Fruit fly (Drosophila melanogaster) whole organism, embryonic: ENCODE data around the gene CG15024.
A peak's percentile ranks its signal among the peaks of the same experiment; 100 is the strongest.

Experiments
- ATbp ChIP-seq: fragments of 200-800 bp; sonication (Bioruptor generic); optimal IDR thresholded peaks from 2 replicates; lab custom pipeline; 2017; ENCODE audit warnings: missing biosample characterization, mild to moderate bottlenecking, missing genetic modification characterization, missing genetic modification reagents
- Adf1 ChIP-seq: fragments of 200-800 bp; sonication (Bioruptor generic); IDR thresholded peaks from 2 replicates; pipeline ENCODE4 v1.3.6; 2022; ENCODE audit warnings: missing biosample characterization, missing genetic modification characterization
- Asciz ChIP-seq: fragments of 200-800 bp; sonication (Bioruptor generic); optimal IDR thresholded peaks from 2 replicates; lab custom pipeline; 2017; ENCODE audit warnings: missing biosample characterization, mild to moderate bottlenecking, missing genetic modification characterization, missing genetic modification reagents
- CG12155 ChIP-seq: fragments of 200-800 bp; sonication (Bioruptor generic); optimal IDR thresholded peaks from 3 replicates; lab custom pipeline; 2016; ENCODE audit warnings: missing biosample characterization, missing genetic modification characterization
- CG13775 ChIP-seq: fragments of 200-800 bp; sonication (Bioruptor generic); optimal IDR thresholded peaks from 3 replicates; lab custom pipeline; 2017; ENCODE audit warnings: missing biosample characterization, mild to moderate bottlenecking, missing genetic modification characterization
- CG14965 ChIP-seq: fragments of 200-800 bp; sonication (Bioruptor generic); optimal IDR thresholded peaks from 2 replicates; lab custom pipeline; 2016; ENCODE audit warnings: missing biosample characterization, missing genetic modification characterization, borderline replicate concordance
- CG1603 ChIP-seq: fragments of 200-800 bp; sonication (Bioruptor generic); optimal IDR thresholded peaks from 2 replicates; lab custom pipeline; 2019; ENCODE audit warnings: missing biosample characterization, mild to moderate bottlenecking, missing genetic modification characterization, moderate library complexity
- CG1647 ChIP-seq: fragments of 200-800 bp; sonication (Bioruptor generic); optimal IDR thresholded peaks from 3 replicates; lab custom pipeline; 2016; ENCODE audit warnings: missing biosample characterization, missing genetic modification characterization
- CG16815 ChIP-seq: fragments of 200-800 bp; sonication (Bioruptor generic); optimal IDR thresholded peaks from 3 replicates; lab custom pipeline; 2017; ENCODE audit warnings: missing biosample characterization, mild to moderate bottlenecking, missing genetic modification characterization
- CG17328 ChIP-seq: fragments of 200-800 bp; sonication (Bioruptor generic); IDR thresholded peaks from 2 replicates; pipeline ENCODE4 v1.3.6; 2022; ENCODE audit warnings: missing biosample characterization, missing genetic modification characterization
- CG17359 ChIP-seq: fragments of 200-800 bp; sonication (Bioruptor generic); optimal IDR thresholded peaks from 3 replicates; lab custom pipeline; 2018; ENCODE audit warnings: missing biosample characterization, mild to moderate bottlenecking, missing genetic modification characterization, moderate library complexity
- CG1832 ChIP-seq: fragments of 200-800 bp; sonication (Bioruptor generic); optimal IDR thresholded peaks from 2 replicates; lab custom pipeline; 2017; ENCODE audit warnings: missing biosample characterization, mild to moderate bottlenecking, missing genetic modification characterization, inconsistent platforms
- CG18476 ChIP-seq: fragments of 200-800 bp; sonication (Bioruptor generic); optimal IDR thresholded peaks from 2 replicates; lab custom pipeline; 2016; ENCODE audit warnings: missing biosample characterization, mild to moderate bottlenecking, missing genetic modification characterization
- CG18599 ChIP-seq: fragments of 200-800 bp; sonication (Bioruptor generic); optimal IDR thresholded peaks from 3 replicates; lab custom pipeline; 2017; ENCODE audit warnings: missing biosample characterization, missing genetic modification characterization, mild to moderate bottlenecking, moderate library complexity, missing genetic modification reagents
- CG2712 ChIP-seq: fragments of 200-800 bp; optimal IDR thresholded peaks from 3 replicates; lab custom pipeline; 2019; ENCODE audit warnings: missing biosample characterization, mild to moderate bottlenecking, missing genetic modification characterization, moderate library complexity
- CG2875 ChIP-seq: fragments of 200-800 bp; sonication (Bioruptor generic); optimal IDR thresholded peaks from 2 replicates; lab custom pipeline; 2017; ENCODE audit warnings: missing biosample characterization, mild to moderate bottlenecking, missing genetic modification characterization, missing genetic modification reagents
- CG31365 ChIP-seq: fragments of 200-800 bp; sonication (Bioruptor generic); optimal IDR thresholded peaks from 2 replicates; lab custom pipeline; 2018; ENCODE audit warnings: missing biosample characterization, mild to moderate bottlenecking, missing genetic modification characterization
- CG31441 ChIP-seq: fragments of 200-800 bp; sonication (Bioruptor generic); IDR thresholded peaks from 2 replicates; pipeline ENCODE4 v1.3.6; 2022; ENCODE audit warnings: missing biosample characterization, missing genetic modification characterization
- CG3726 ChIP-seq: fragments of 200-800 bp; sonication (Bioruptor generic); IDR thresholded peaks from 3 replicates; pipeline ENCODE4, ENCODE4 v1.3.6; 2022; ENCODE audit warnings: missing biosample characterization, missing genetic modification characterization
- CG3995 ChIP-seq: fragments of 200-800 bp; sonication (Bioruptor generic); optimal IDR thresholded peaks from 3 replicates; lab custom pipeline; 2016; ENCODE audit warnings: missing biosample characterization, missing genetic modification characterization
- CG4424 ChIP-seq: fragments of 200-800 bp; sonication (Bioruptor generic); optimal IDR thresholded peaks from 3 replicates; lab custom pipeline; 2016; ENCODE audit warnings: missing biosample characterization, missing genetic modification characterization
- CG6854 ChIP-seq: fragments of 200-800 bp; sonication (Bioruptor generic); optimal IDR thresholded peaks from 3 replicates; lab custom pipeline; 2017; ENCODE audit warnings: missing biosample characterization, mild to moderate bottlenecking, missing genetic modification characterization
- CG8089 ChIP-seq: fragments of 200-800 bp; sonication (Bioruptor generic); optimal IDR thresholded peaks from 3 replicates; lab custom pipeline; 2016; ENCODE audit warnings: missing biosample characterization, missing genetic modification characterization
- CG9817 ChIP-seq: fragments of 200-800 bp; sonication (Bioruptor generic); optimal IDR thresholded peaks from 2 replicates; lab custom pipeline; 2018; ENCODE audit warnings: missing biosample characterization, mild to moderate bottlenecking, missing genetic modification characterization, moderate library complexity
- CG9876 ChIP-seq: fragments of 200-800 bp; sonication (Bioruptor generic); optimal IDR thresholded peaks from 2 replicates; lab custom pipeline; 2016; ENCODE audit warnings: missing biosample characterization, missing genetic modification characterization
- CG9932 ChIP-seq: fragments of 200-800 bp; sonication (Bioruptor generic); IDR thresholded peaks from 2 replicates; pipeline ENCODE4 v1.3.6; 2022; ENCODE audit warnings: missing biosample characterization, missing genetic modification characterization
- Fer1 ChIP-seq: fragments of 200-800 bp; sonication (Bioruptor generic); optimal IDR thresholded peaks from 2 replicates; lab custom pipeline; 2017; ENCODE audit warnings: missing biosample characterization, mild to moderate bottlenecking, missing genetic modification characterization
- H2.0 ChIP-seq: fragments of 200-800 bp; sonication (Bioruptor generic); IDR thresholded peaks from 2 replicates; pipeline ENCODE4 v1.3.6; 2022; ENCODE audit warnings: missing biosample characterization, missing genetic modification characterization
- MTF-1 ChIP-seq: fragments of 200-800 bp; sonication (Bioruptor generic); optimal IDR thresholded peaks from 2 replicates; lab custom pipeline; 2018; ENCODE audit warnings: missing biosample characterization, mild to moderate bottlenecking, missing genetic modification characterization, borderline replicate concordance
- Max ChIP-seq: fragments of 200-800 bp; sonication (Bioruptor generic); optimal IDR thresholded peaks from 2 replicates; lab custom pipeline; 2016; ENCODE audit warnings: missing biosample characterization, mild to moderate bottlenecking, missing genetic modification characterization
- Six4 ChIP-seq: fragments of 200-800 bp; sonication (Bioruptor generic); optimal IDR thresholded peaks from 2 replicates; lab custom pipeline; 2016; ENCODE audit warnings: missing biosample characterization, missing genetic modification characterization
- ash1 ChIP-seq: fragments of 200-800 bp; sonication (Bioruptor generic); optimal IDR thresholded peaks from 2 replicates; lab custom pipeline; 2018; ENCODE audit warnings: missing biosample characterization, mild to moderate bottlenecking, missing genetic modification characterization
- bab2 ChIP-seq: fragments of 200-800 bp; sonication (Bioruptor generic); optimal IDR thresholded peaks from 2 replicates; lab custom pipeline; 2016; ENCODE audit warnings: missing biosample characterization, missing genetic modification characterization
- bsh ChIP-seq, 2 experiments: fragments of 200-800 bp; sonication (Bioruptor generic); optimal IDR thresholded peaks; 2 replicates each; lab custom pipeline; 2017 to 2018; ENCODE audit warnings: mild to moderate bottlenecking in 2 of 2, missing biosample characterization in 2 of 2, missing genetic modification characterization in 2 of 2, moderate library complexity in 1 of 2
- chn ChIP-seq: fragments of 200-800 bp; sonication (Bioruptor generic); optimal IDR thresholded peaks from 2 replicates; lab custom pipeline; 2016; ENCODE audit warnings: missing biosample characterization, missing genetic modification characterization
- dmrt11E ChIP-seq: fragments of 200-800 bp; sonication (Bioruptor generic); optimal IDR thresholded peaks from 3 replicates; lab custom pipeline; 2018; ENCODE audit warnings: missing biosample characterization, mild to moderate bottlenecking, missing genetic modification characterization, moderate library complexity
- emc ChIP-seq: fragments of 200-800 bp; sonication (Bioruptor generic); optimal IDR thresholded peaks from 2 replicates; lab custom pipeline; 2016; ENCODE audit warnings: missing biosample characterization, missing genetic modification characterization
- fd102C ChIP-seq: fragments of 200-800 bp; sonication (Bioruptor generic); optimal IDR thresholded peaks from 2 replicates; lab custom pipeline; 2018; ENCODE audit warnings: missing biosample characterization, mild to moderate bottlenecking, missing genetic modification characterization, moderate library complexity
- gcm ChIP-seq: fragments of 200-800 bp; sonication (Bioruptor generic); optimal IDR thresholded peaks from 2 replicates; lab custom pipeline; 2019; ENCODE audit warnings: missing biosample characterization, mild to moderate bottlenecking, missing genetic modification characterization, moderate library complexity
- gem ChIP-seq: fragments of 200-800 bp; sonication (Bioruptor generic); optimal IDR thresholded peaks from 2 replicates; lab custom pipeline; 2019; ENCODE audit warnings: missing biosample characterization, mild to moderate bottlenecking, missing genetic modification characterization, moderate library complexity
- gro ChIP-seq: fragments of 200-800 bp; sonication (Bioruptor generic); optimal IDR thresholded peaks from 2 replicates; lab custom pipeline; 2016; ENCODE audit warnings: missing biosample characterization, missing genetic modification characterization
- hb ChIP-seq: fragments of 200-800 bp; sonication (Bioruptor generic); IDR thresholded peaks from 3 replicates; pipeline ENCODE4 v1.3.6; 2022; ENCODE audit warnings: missing biosample characterization, missing genetic modification characterization; ENCODE audit not compliant: partially characterized antibody
- insv ChIP-seq, 2 experiments: fragments of 200-800 bp; sonication (Bioruptor generic); optimal IDR thresholded peaks; 3 replicates each; lab custom pipeline; 2016 to 2018; ENCODE audit warnings: missing biosample characterization in 2 of 2, missing genetic modification characterization in 2 of 2
- nau ChIP-seq: fragments of 200-800 bp; sonication (Bioruptor generic); optimal IDR thresholded peaks from 3 replicates; lab custom pipeline; 2017; ENCODE audit warnings: missing biosample characterization, mild to moderate bottlenecking, missing genetic modification characterization, missing genetic modification reagents
- pb ChIP-seq: fragments of 200-800 bp; sonication (Bioruptor generic); optimal IDR thresholded peaks from 3 replicates; lab custom pipeline; 2016; ENCODE audit warnings: missing biosample characterization, missing genetic modification characterization
- phol ChIP-seq: fragments of 200-800 bp; sonication (Bioruptor generic); optimal IDR thresholded peaks from 3 replicates; lab custom pipeline; 2018; ENCODE audit warnings: missing biosample characterization, mild to moderate bottlenecking, missing genetic modification characterization, moderate library complexity
- stc ChIP-seq: fragments of 200-800 bp; sonication (Bioruptor generic); IDR thresholded peaks from 2 replicates; pipeline ENCODE4 v1.3.6; 2022; ENCODE audit warnings: missing biosample characterization, missing genetic modification characterization
- tgo ChIP-seq: fragments of 200-800 bp; sonication (Bioruptor generic); IDR thresholded peaks from 3 replicates; pipeline ENCODE4 v1.3.6; 2022; ENCODE audit warnings: missing biosample characterization, missing genetic modification characterization
- ttk ChIP-seq: fragments of 200-800 bp; sonication (Bioruptor generic); IDR thresholded peaks from 2 replicates; pipeline ENCODE4 v2.1.2; 2022; ENCODE audit warnings: missing biosample characterization, missing genetic modification characterization
- zfh1 ChIP-seq: fragments of 200-800 bp; sonication (Bioruptor generic); IDR thresholded peaks from 3 replicates; pipeline ENCODE4 v1.3.6; 2022; ENCODE audit warnings: missing biosample characterization, missing genetic modification characterization
- zfh2 ChIP-seq: fragments of 200-800 bp; sonication (Bioruptor generic); optimal IDR thresholded peaks from 2 replicates; lab custom pipeline; 2016; ENCODE audit warnings: missing biosample characterization, missing genetic modification characterization

Gene CG15024

dm6 chr3L:4445824-4446223, 17.8 kb downstream of the CG15024 start (continued):
- TF ChIP-seq CG18599 (peak; percentile 57), bab2 (GFP tag; lab: Kevin White, UChicago) (peak; percentile 4), gem (tag; lab: Kevin White, UChicago) (peak; percentile 41), CG3995 (GFP tag; lab: Kevin White, UChicago) (no peak), hb (GFP tag; lab: Robert Waterston, UW) (no peak), CG2712 (tag; lab: Kevin White, UChicago) (peak; percentile 4), Max (GFP tag; lab: Kevin White, UChicago) (no peak), pb (GFP tag; lab: Kevin White, UChicago) (no peak), ttk (no peak), CG6854 (GFP tag; lab: Kevin White, UChicago) (peak; percentile 22), ash1 (GFP tag; lab: Kevin White, UChicago) (no peak), insv (GFP tag; optimal IDR thresholded peaks at IDR 0.05; lab: Kevin White, UChicago) (no peak), CG16815 (no peak), CG9932 (peak; percentile 19; the same call in 1 of the 2 replicates), CG17328 (no peak), zfh1 (no peak), phol (tag; lab: Kevin White, UChicago) (no peak), Fer1 (GFP tag; lab: Kevin White, UChicago) (peak; percentile 56), CG17359 (tag; lab: Kevin White, UChicago) (no peak), CG14965 (GFP tag; lab: Kevin White, UChicago) (no peak), gcm (GFP tag; lab: Kevin White, UChicago) (no peak), CG4424 (GFP tag; lab: Kevin White, UChicago) (no peak), CG9876 (GFP tag; lab: Kevin White, UChicago) (no peak), CG9817 (tag; lab: Kevin White, UChicago) (peak; percentile 13), H2.0 (no peak), CG8089 (no peak), Adf1 (GFP tag; lab: Robert Waterston, UW) (no peak), gro (GFP tag; lab: Kevin White, UChicago) (peak; percentile 69), zfh2 (GFP tag; lab: Kevin White, UChicago) (peak; percentile 40), fd102C (GFP tag; lab: Kevin White, UChicago) (no peak), CG1603 (tag; lab: Kevin White, UChicago) (no peak), dmrt11E (tag; lab: Kevin White, UChicago) (no peak), chn (GFP tag; lab: Kevin White, UChicago) (no peak), CG31441 (GFP tag; lab: Robert Waterston, UW) (0 out of 2 replicates have a peak, but pooled peaks have one; percentile 26), ATbp (GFP tag; lab: Kevin White, UChicago) (no peak), CG13775 (GFP tag; lab: Kevin White, UChicago) (no peak), CG2875 (GFP tag; lab: Kevin White, UChicago) (no peak), CG3726 (GFP tag; lab: Robert Waterston, UW) (no peak), CG12155 (GFP tag; lab: Kevin White, UChicago) (no peak), Asciz (GFP tag; lab: Kevin White, UChicago) (no peak), CG1647 (GFP tag; lab: Kevin White, UChicago) (no peak), nau (GFP tag; lab: Kevin White, UChicago) (no peak), tgo (GFP tag; lab: Robert Waterston, UW) (no peak), CG18476 (GFP tag; lab: Kevin White, UChicago) (no peak), bsh (GFP tag; optimal IDR thresholded peaks at IDR 0.05; lab: Kevin White, UChicago) (no peak), emc (GFP tag; lab: Kevin White, UChicago) (no peak), CG1832 (GFP tag; lab: Kevin White, UChicago) (no peak), Six4 (no peak), stc (no peak), MTF-1 (GFP tag; lab: Kevin White, UChicago) (no peak), CG31365 (tag; lab: Kevin White, UChicago) (no peak)
